Worm (Caenorhabditis elegans) whole organism, mixed stage, embryonic: Measurements from ENCODE around the gene T04H1.5.

Experiments
- nhr-28 ChIP-seq: fragments of 150-350 bp; optimal IDR thresholded peaks from 2 replicates; lab custom pipeline; 2014; ENCODE audit warnings: missing biosample characterization, missing genetic modification characterization
- unc-62 ChIP-seq: fragments of 150-350 bp; optimal IDR thresholded peaks from 2 replicates; lab custom pipeline; 2014; ENCODE audit warnings: missing biosample characterization, missing genetic modification reagents, missing genetic modification characterization

DNA sequence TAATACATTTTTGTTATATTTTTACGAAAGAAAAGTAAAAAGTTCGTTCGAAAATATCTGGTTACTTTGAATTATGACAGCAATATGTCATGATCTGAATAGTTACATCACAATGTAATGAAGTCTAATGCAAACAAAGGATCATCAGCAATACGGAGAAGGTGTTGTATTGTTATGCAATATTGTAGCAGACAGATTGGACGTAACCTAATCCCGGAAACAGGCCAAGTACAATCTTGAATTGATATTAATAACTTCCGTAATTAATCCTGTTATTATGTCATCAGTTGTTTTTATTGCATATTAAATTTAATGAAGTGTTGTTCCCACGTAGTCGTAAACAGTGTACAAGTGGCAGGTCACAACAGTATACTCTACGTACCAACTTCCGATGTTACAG, 30.4 kb downstream of the T04H1.5 start:
- no peak for TF ChIP-seq unc-62
- TF ChIP-seq nhr-28 (tag; lab: Kevin White, UChicago), result no peak
